Fruit fly (Drosophila melanogaster) whole organism, embryonic: ENCODE measurements around the gene egh.

ENCODE experiments used
- Ada2b ChIP-seq: fragments of 200-800 bp; sonication (Bioruptor generic); IDR thresholded peaks from 2 replicates; pipeline ENCODE4 v1.3.6; 2022; ENCODE audit warnings: missing biosample characterization, missing genetic modification characterization
- B-H1 ChIP-seq: fragments of 200-800 bp; sonication (Bioruptor generic); IDR thresholded peaks from 3 replicates; pipeline ENCODE4 v1.3.6; 2022; ENCODE audit warnings: missing biosample characterization, missing genetic modification characterization
- Bteb2 ChIP-seq: fragments of 200-800 bp; sonication (Bioruptor generic); optimal IDR thresholded peaks from 2 replicates; lab custom pipeline; 2016; ENCODE audit warnings: missing biosample characterization, missing genetic modification characterization
- CG11093 ChIP-seq: fragments of 200-800 bp; sonication (Bioruptor generic); IDR thresholded peaks from 3 replicates; pipeline ENCODE4 v1.3.6; 2022; ENCODE audit warnings: missing biosample characterization, missing genetic modification characterization
- CG14965 ChIP-seq: fragments of 200-800 bp; sonication (Bioruptor generic); optimal IDR thresholded peaks from 2 replicates; lab custom pipeline; 2016; ENCODE audit warnings: missing biosample characterization, missing genetic modification characterization, borderline replicate concordance
- CG15011 ChIP-seq: fragments of 200-800 bp; sonication (Bioruptor generic); optimal IDR thresholded peaks from 3 replicates; lab custom pipeline; 2018; ENCODE audit warnings: missing biosample characterization, mild to moderate bottlenecking, missing genetic modification characterization
- CG15479 ChIP-seq: fragments of 200-800 bp; sonication (Bioruptor generic); optimal IDR thresholded peaks from 3 replicates; lab custom pipeline; 2019; ENCODE audit warnings: missing biosample characterization, mild to moderate bottlenecking, missing genetic modification characterization, moderate library complexity
- CG17829 ChIP-seq: fragments of 200-800 bp; optimal IDR thresholded peaks from 2 replicates; lab custom pipeline; 2019; ENCODE audit warnings: missing biosample characterization, mild to moderate bottlenecking, missing genetic modification characterization, moderate library complexity
- CG2120 ChIP-seq: fragments of 200-800 bp; sonication (Bioruptor generic); optimal IDR thresholded peaks from 3 replicates; lab custom pipeline; 2016; ENCODE audit warnings: missing biosample characterization, missing genetic modification characterization
- CG2678 ChIP-seq: fragments of 200-800 bp; sonication (Bioruptor generic); optimal IDR thresholded peaks from 3 replicates; lab custom pipeline; 2019; ENCODE audit warnings: missing biosample characterization, mild to moderate bottlenecking, missing genetic modification characterization, moderate library complexity
- CG30020 ChIP-seq: fragments of 200-800 bp; optimal IDR thresholded peaks from 2 replicates; lab custom pipeline; 2019; ENCODE audit warnings: missing biosample characterization, mild to moderate bottlenecking, missing genetic modification characterization, moderate library complexity
- CG31441 ChIP-seq: fragments of 200-800 bp; sonication (Bioruptor generic); IDR thresholded peaks from 2 replicates; pipeline ENCODE4 v1.3.6; 2022; ENCODE audit warnings: missing biosample characterization, missing genetic modification characterization
- CG3163 ChIP-seq: fragments of 200-800 bp; sonication (Bioruptor generic); optimal IDR thresholded peaks from 3 replicates; lab custom pipeline; 2016; ENCODE audit warnings: missing biosample characterization, missing genetic modification characterization
- CG32772 ChIP-seq: fragments of 200-800 bp; sonication (Bioruptor generic); IDR thresholded peaks from 2 replicates; pipeline ENCODE4 v1.3.6; 2022; ENCODE audit warnings: missing biosample characterization, missing genetic modification characterization
- CG33213 ChIP-seq: fragments of 200-800 bp; sonication (Bioruptor generic); optimal IDR thresholded peaks from 3 replicates; lab custom pipeline; 2016; ENCODE audit warnings: missing biosample characterization, missing genetic modification characterization
- CG33557 ChIP-seq: fragments of 200-800 bp; sonication (Bioruptor generic); optimal IDR thresholded peaks from 2 replicates; lab custom pipeline; 2019; ENCODE audit warnings: missing biosample characterization, mild to moderate bottlenecking, missing genetic modification characterization, moderate library complexity
- CG3995 ChIP-seq: fragments of 200-800 bp; sonication (Bioruptor generic); optimal IDR thresholded peaks from 3 replicates; lab custom pipeline; 2016; ENCODE audit warnings: missing biosample characterization, missing genetic modification characterization
- CG4424 ChIP-seq: fragments of 200-800 bp; sonication (Bioruptor generic); optimal IDR thresholded peaks from 3 replicates; lab custom pipeline; 2016; ENCODE audit warnings: missing biosample characterization, missing genetic modification characterization
- CG6813 ChIP-seq: fragments of 200-800 bp; sonication (Bioruptor generic); optimal IDR thresholded peaks from 2 replicates; lab custom pipeline; 2017; ENCODE audit warnings: missing biosample characterization, missing genetic modification characterization, mild to moderate bottlenecking, moderate library complexity, missing genetic modification reagents
- CG7839 ChIP-seq: fragments of 200-800 bp; sonication (Bioruptor generic); optimal IDR thresholded peaks from 3 replicates; lab custom pipeline; 2018; ENCODE audit warnings: missing biosample characterization, mild to moderate bottlenecking, missing genetic modification characterization, moderate library complexity
- CrebB ChIP-seq: fragments of 200-800 bp; sonication (Bioruptor generic); optimal IDR thresholded peaks from 3 replicates; lab custom pipeline; 2018; ENCODE audit warnings: missing biosample characterization, mild to moderate bottlenecking, missing genetic modification characterization
- Dp ChIP-seq: fragments of 200-800 bp; sonication (Bioruptor generic); optimal IDR thresholded peaks from 2 replicates; lab custom pipeline; 2018; ENCODE audit warnings: missing biosample characterization, mild to moderate bottlenecking, missing genetic modification characterization, moderate library complexity
- GATAe ChIP-seq: fragments of 200-800 bp; sonication (Bioruptor generic); conservative IDR thresholded peaks from 2 replicates; pipeline ENCODE4 v1.3.6; 2022; ENCODE audit warnings: missing biosample characterization, missing genetic modification characterization
- HmgD ChIP-seq: fragments of 200-800 bp; sonication (Bioruptor generic); optimal IDR thresholded peaks from 3 replicates; lab custom pipeline; 2016; ENCODE audit warnings: missing biosample characterization, missing genetic modification characterization
- MTF-1 ChIP-seq: fragments of 200-800 bp; sonication (Bioruptor generic); optimal IDR thresholded peaks from 2 replicates; lab custom pipeline; 2018; ENCODE audit warnings: missing biosample characterization, mild to moderate bottlenecking, missing genetic modification characterization, borderline replicate concordance
- Mrtf ChIP-seq: fragments of 200-800 bp; sonication (Bioruptor generic); IDR thresholded peaks from 3 replicates; pipeline ENCODE4 v1.3.6; 2022; ENCODE audit warnings: missing biosample characterization, missing genetic modification characterization
- NC2β ChIP-seq: fragments of 200-800 bp; sonication (Bioruptor generic); optimal IDR thresholded peaks from 2 replicates; lab custom pipeline; 2016; ENCODE audit warnings: missing biosample characterization, missing genetic modification characterization
- Trl ChIP-seq, 3 experiments: fragments of >200 bp in 2 of 3; fragments of 200-800 bp in 1 of 3; sonication (Bioruptor generic) in 1 of 3; optimal IDR thresholded peaks; 2 replicates in 1 of 3; 3 replicates in 2 of 3; lab custom pipeline; 2016 to 2017; ENCODE audit warnings: missing biosample characterization in 1 of 3, missing genetic modification characterization in 1 of 3
- Xrp1 ChIP-seq: fragments of 200-800 bp; sonication (Bioruptor generic); IDR thresholded peaks from 2 replicates; pipeline ENCODE4 v1.3.6; 2022; ENCODE audit warnings: missing biosample characterization, missing genetic modification characterization
- YL-1 ChIP-seq: fragments of 200-800 bp; sonication (Bioruptor generic); optimal IDR thresholded peaks from 3 replicates; lab custom pipeline; 2017; ENCODE audit warnings: missing biosample characterization, mild to moderate bottlenecking, missing genetic modification characterization
- ac ChIP-seq: fragments of 200-800 bp; sonication (Bioruptor generic); optimal IDR thresholded peaks from 3 replicates; lab custom pipeline; 2017; ENCODE audit warnings: missing biosample characterization, mild to moderate bottlenecking, missing genetic modification characterization
- ase ChIP-seq: fragments of 200-800 bp; sonication (Bioruptor generic); IDR thresholded peaks from 3 replicates; pipeline ENCODE4 v1.3.6; 2022; ENCODE audit warnings: missing biosample characterization, missing genetic modification characterization
- bbx ChIP-seq: fragments of 200-800 bp; sonication (Bioruptor generic); IDR thresholded peaks from 2 replicates; pipeline ENCODE4 v1.3.6; 2022; ENCODE audit warnings: missing biosample characterization, missing genetic modification characterization; ENCODE audit not compliant: partially characterized antibody
- btn ChIP-seq: fragments of 200-800 bp; sonication (Bioruptor generic); optimal IDR thresholded peaks from 2 replicates; lab custom pipeline; 2016; ENCODE audit warnings: missing biosample characterization, missing genetic modification characterization
- caup ChIP-seq: fragments of 200-800 bp; sonication (Bioruptor generic); optimal IDR thresholded peaks from 3 replicates; lab custom pipeline; 2017; ENCODE audit warnings: missing biosample characterization, mild to moderate bottlenecking, missing genetic modification characterization, moderate library complexity; ENCODE audit not compliant: severe bottlenecking
- disco-r ChIP-seq: fragments of 200-800 bp; sonication (Bioruptor generic); optimal IDR thresholded peaks from 2 replicates; lab custom pipeline; 2016; ENCODE audit warnings: missing biosample characterization, missing genetic modification characterization
- fd96Cb ChIP-seq: fragments of 200-800 bp; sonication (Bioruptor generic); optimal IDR thresholded peaks from 2 replicates; lab custom pipeline; 2018; ENCODE audit warnings: missing biosample characterization, mild to moderate bottlenecking, missing genetic modification characterization, moderate library complexity
- grau ChIP-seq: fragments of 200-800 bp; optimal IDR thresholded peaks from 3 replicates; lab custom pipeline; 2019; ENCODE audit warnings: missing biosample characterization, mild to moderate bottlenecking, missing genetic modification characterization, moderate library complexity
- gsb-n ChIP-seq: fragments of 200-800 bp; sonication (Bioruptor generic); optimal IDR thresholded peaks from 3 replicates; lab custom pipeline; 2018; ENCODE audit warnings: missing biosample characterization, mild to moderate bottlenecking, missing genetic modification characterization
- gt ChIP-seq: fragments of 200-800 bp; sonication (Bioruptor generic); IDR thresholded peaks from 2 replicates; pipeline ENCODE4 v1.3.6; 2022; ENCODE audit warnings: missing biosample characterization, missing genetic modification characterization
- ind ChIP-seq: fragments of 200-800 bp; sonication (Bioruptor generic); optimal IDR thresholded peaks from 3 replicates; lab custom pipeline; 2016; ENCODE audit warnings: missing biosample characterization, missing genetic modification characterization
- lab ChIP-seq: fragments of 200-800 bp; sonication (Bioruptor generic); optimal IDR thresholded peaks from 3 replicates; lab custom pipeline; 2017; ENCODE audit warnings: missing biosample characterization, missing genetic modification characterization, mild to moderate bottlenecking, moderate library complexity, missing genetic modification reagents
- ro ChIP-seq: fragments of 200-800 bp; sonication (Bioruptor generic); IDR thresholded peaks from 2 replicates; pipeline ENCODE4 v1.3.6; 2022; ENCODE audit warnings: missing biosample characterization, missing genetic modification characterization
- schlank ChIP-seq: fragments of 200-800 bp; sonication (Bioruptor generic); optimal IDR thresholded peaks from 2 replicates; lab custom pipeline; 2018; ENCODE audit warnings: missing biosample characterization, mild to moderate bottlenecking, missing genetic modification characterization
- scrt ChIP-seq: fragments of 200-800 bp; sonication (Bioruptor generic); optimal IDR thresholded peaks from 2 replicates; lab custom pipeline; 2018; ENCODE audit warnings: missing biosample characterization, mild to moderate bottlenecking, missing genetic modification characterization, moderate library complexity
- sens-2 ChIP-seq: fragments of 200-800 bp; sonication (Bioruptor generic); IDR thresholded peaks from 2 replicates; pipeline ENCODE4 v1.3.6; 2022; ENCODE audit warnings: missing biosample characterization, missing genetic modification characterization
- unpg ChIP-seq: fragments of 200-800 bp; sonication (Bioruptor generic); optimal IDR thresholded peaks from 3 replicates; lab custom pipeline; 2018; ENCODE audit warnings: missing biosample characterization, mild to moderate bottlenecking, missing genetic modification characterization, moderate library complexity
- zen2 ChIP-seq: fragments of 200-800 bp; sonication (Bioruptor generic); IDR thresholded peaks from 3 replicates; pipeline ENCODE4 v1.3.6; 2022; ENCODE audit warnings: missing biosample characterization, missing genetic modification characterization; ENCODE audit not compliant: partially characterized antibody

The egh gene

DNA sequence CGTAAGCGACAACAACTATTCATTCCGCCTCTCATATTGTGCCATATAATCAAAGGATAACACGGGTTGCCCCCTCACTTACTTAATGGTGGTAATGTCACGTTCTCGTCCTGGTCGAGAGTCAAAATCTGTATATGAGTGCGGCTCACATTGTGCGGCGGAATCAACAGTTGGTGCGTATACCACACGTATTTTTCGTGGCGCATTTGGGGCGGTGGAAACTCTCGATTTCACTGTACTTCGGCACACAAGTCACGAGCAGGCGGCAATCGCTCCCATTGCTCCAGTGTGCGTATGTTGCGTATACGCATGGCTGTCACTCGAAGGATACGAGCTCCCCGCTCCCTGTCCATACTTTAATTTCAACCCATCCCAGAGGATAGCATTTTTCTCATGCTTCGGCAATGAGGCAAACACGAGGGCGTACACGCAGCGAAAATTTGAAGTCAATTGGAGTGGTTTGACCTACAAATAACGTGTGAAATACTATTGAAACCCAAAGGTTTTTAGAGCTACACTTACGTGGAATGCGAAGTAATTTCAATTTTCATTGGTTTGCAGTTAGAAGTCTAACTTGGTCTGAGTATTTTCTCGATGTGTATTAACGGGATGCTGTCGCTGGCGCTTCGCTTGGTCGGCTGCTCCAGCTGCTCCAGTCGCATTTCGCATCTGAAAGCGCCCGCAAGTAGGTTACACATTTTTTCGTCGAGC, 6.4 kb upstream of the egh start (continued):
- TF ChIP-seq Ada2b (GFP tag; lab: Robert Waterston, UW), result peak; percentile 85
- TF ChIP-seq grau, result peak; percentile 73
- peak; percentile 65; the same call in 1 of the 3 replicates for TF ChIP-seq ase
- TF ChIP-seq CG33557 (GFP tag; lab: Kevin White, UChicago), result no peak
- no peak for TF ChIP-seq bbx (GFP tag; lab: Robert Waterston, UW)
- TF ChIP-seq Xrp1 (GFP tag; lab: Robert Waterston, UW), result peak; percentile 71
- TF ChIP-seq gt (GFP tag; lab: Robert Waterston, UW), result no peak
- TF ChIP-seq MTF-1 (GFP tag; lab: Kevin White, UChicago), result no peak
- peak; percentile 88 for TF ChIP-seq ind (GFP tag; lab: Kevin White, UChicago)
- no peak for TF ChIP-seq Trl (optimal IDR thresholded peaks at IDR 0.05; lab: Kevin White, UChicago)
- TF ChIP-seq Trl (GFP tag; optimal IDR thresholded peaks at IDR 0.05; lab: Kevin White, UChicago), result peak; percentile 73
- TF ChIP-seq CG6813, result peak; percentile 74
- TF ChIP-seq CG15011 (GFP tag; lab: Kevin White, UChicago), result peak; percentile 59
- no peak for TF ChIP-seq CG15479 (GFP tag; lab: Kevin White, UChicago)
- peak; percentile 59; the same call in 2 of the 3 replicates for TF ChIP-seq B-H1 (GFP tag; lab: Robert Waterston, UW)
- TF ChIP-seq CG30020 (tag; lab: Kevin White, UChicago), result no peak
- peak; percentile 8 for TF ChIP-seq CG3995 (GFP tag; lab: Kevin White, UChicago)
- peak; percentile 57 for TF ChIP-seq fd96Cb
- no peak for TF ChIP-seq ro (GFP tag; lab: Robert Waterston, UW)
- TF ChIP-seq CG4424 (GFP tag; lab: Kevin White, UChicago), result peak; percentile 62
- peak; percentile 40 for TF ChIP-seq CG33213
- no peak for TF ChIP-seq zen2 (GFP tag; lab: Robert Waterston, UW)
- peak; percentile 81 for TF ChIP-seq CG2678 (tag; lab: Kevin White, UChicago)
- TF ChIP-seq Mrtf (GFP tag; lab: Robert Waterston, UW), result peak; percentile 72; the same call in 2 of the 3 replicates
- TF ChIP-seq unpg (GFP tag; lab: Kevin White, UChicago), result peak; percentile 65
- TF ChIP-seq caup (GFP tag; lab: Kevin White, UChicago), result peak; percentile 88
- peak; percentile 70 for TF ChIP-seq CG32772 (GFP tag; lab: Robert Waterston, UW)
- peak; percentile 8 for TF ChIP-seq disco-r (GFP tag; lab: Kevin White, UChicago)
- peak; percentile 80 for TF ChIP-seq CG7839 (tag; lab: Kevin White, UChicago)
- peak; percentile 42; the same call in 1 of the 2 replicates for TF ChIP-seq GATAe (GFP tag; lab: Robert Waterston, UW)
- TF ChIP-seq NC2β (GFP tag; lab: Kevin White, UChicago), result peak; percentile 40
- TF ChIP-seq scrt (GFP tag; lab: Kevin White, UChicago), result peak; percentile 94
- TF ChIP-seq YL-1 (GFP tag; lab: Kevin White, UChicago), result no peak
- peak; percentile 63 for TF ChIP-seq HmgD
- peak; percentile 75 for TF ChIP-seq schlank (tag; lab: Kevin White, UChicago)
- TF ChIP-seq ac, result no peak
- peak; percentile 71; the same call in 2 of the 3 replicates for TF ChIP-seq CG11093 (GFP tag; lab: Robert Waterston, UW)
- no peak for TF ChIP-seq Dp (GFP tag; lab: Kevin White, UChicago)
- peak; percentile 33 for TF ChIP-seq CrebB (tag; lab: Kevin White, UChicago)
- TF ChIP-seq CG2120 (GFP tag; lab: Kevin White, UChicago), result peak; percentile 93
- TF ChIP-seq CG31441, result peak; percentile 67
- TF ChIP-seq CG14965 (GFP tag; lab: Kevin White, UChicago), result peak; percentile 45
- peak; percentile 95 for TF ChIP-seq lab (GFP tag; lab: Kevin White, UChicago)
- peak; percentile 1 for TF ChIP-seq CG17829 (tag; lab: Kevin White, UChicago)
- peak; percentile 78 for TF ChIP-seq Bteb2 (GFP tag; lab: Kevin White, UChicago)
- TF ChIP-seq CG3163 (GFP tag; lab: Kevin White, UChicago), result peak; percentile 43
- TF ChIP-seq btn, result peak; percentile 38
- no peak for TF ChIP-seq gsb-n (tag; lab: Kevin White, UChicago)
- no peak; the same call in 1 of the 2 replicates for TF ChIP-seq sens-2 (GFP tag; lab: Robert Waterston, UW)
